Fruit fly (Drosophila melanogaster): ENCODE measurements around the gene CG11593.

dm6 chr3L:4049082-4049481, 8.8 kb upstream of the CG11593 start:
- TF ChIP-seq gl (tag; optimal IDR thresholded peaks at IDR 0.05) (no peak), CG12605 (GFP tag; IDR thresholded peaks at IDR 0.05) (no peak), Ets98B (GFP tag; IDR thresholded peaks at IDR 0.05) (no peak), Snoo (tag; optimal IDR thresholded peaks at IDR 0.05) (no peak), CG34367 (tag; optimal IDR thresholded peaks at IDR 0.05) (no peak), CG9948 (tag; optimal IDR thresholded peaks at IDR 0.05) (no peak), EcR (GFP tag; optimal IDR thresholded peaks at IDR 0.05) (no peak)
